Fruit fly (Drosophila melanogaster) whole organism, prepupa: ENCODE data around the gene CG43338.

Experiments used
- CG16779 ChIP-seq: fragments of 200-800 bp; sonication (Bioruptor generic); optimal IDR thresholded peaks from 3 replicates; lab custom pipeline; 2017; ENCODE audit warnings: missing biosample characterization, mild to moderate bottlenecking, missing genetic modification characterization
- CG6163 ChIP-seq: fragments of 200-800 bp; sonication (Bioruptor generic); IDR thresholded peaks from 3 replicates; pipeline ENCODE4 v1.3.6; 2022; ENCODE audit warnings: missing biosample characterization, missing genetic modification characterization
- CG6854 ChIP-seq: fragments of 200-800 bp; sonication (Bioruptor generic); optimal IDR thresholded peaks from 2 replicates; lab custom pipeline; 2017; ENCODE audit warnings: missing biosample characterization, mild to moderate bottlenecking, missing genetic modification characterization
- CG8632 ChIP-seq: fragments of 200-800 bp; sonication (Bioruptor generic); optimal IDR thresholded peaks from 3 replicates; lab custom pipeline; 2016; ENCODE audit warnings: missing biosample characterization, missing genetic modification characterization
- Ets21C ChIP-seq: fragments of 200-800 bp; sonication (Bioruptor generic); optimal IDR thresholded peaks from 3 replicates; lab custom pipeline; 2016; ENCODE audit warnings: missing biosample characterization, missing genetic modification characterization
- Gug ChIP-seq: fragments of 200-800 bp; sonication (Bioruptor generic); IDR thresholded peaks from 2 replicates; pipeline ENCODE4 v1.3.6; 2022; ENCODE audit warnings: missing biosample characterization, missing genetic modification characterization
- Hr39 ChIP-seq: fragments of 200-800 bp; sonication (Bioruptor generic); optimal IDR thresholded peaks from 2 replicates; lab custom pipeline; 2016; ENCODE audit warnings: missing biosample characterization, missing genetic modification characterization
- Sox14 ChIP-seq: fragments of 200-800 bp; sonication (Bioruptor generic); optimal IDR thresholded peaks from 3 replicates; lab custom pipeline; 2016; ENCODE audit warnings: missing biosample characterization, missing genetic modification characterization
- dsx ChIP-seq: fragments of 200-800 bp; optimal IDR thresholded peaks from 3 replicates; lab custom pipeline; 2019; ENCODE audit warnings: missing biosample characterization, mild to moderate bottlenecking, missing genetic modification characterization, moderate library complexity; ENCODE audit not compliant: poor library complexity, severe bottlenecking
- net ChIP-seq: fragments of 200-800 bp; sonication (Bioruptor generic); optimal IDR thresholded peaks from 3 replicates; lab custom pipeline; 2016; ENCODE audit warnings: missing biosample characterization, missing genetic modification characterization
- spab ChIP-seq: fragments of 200-800 bp; sonication (Bioruptor generic); optimal IDR thresholded peaks from 2 replicates; lab custom pipeline; 2017; ENCODE audit warnings: missing biosample characterization, mild to moderate bottlenecking, missing genetic modification characterization, missing genetic modification reagents
- svp ChIP-seq: fragments of 200-800 bp; sonication (Bioruptor generic); peaks from one replicate; lab custom pipeline; 2016; ENCODE audit warnings: missing biosample characterization, missing genetic modification characterization
- topi ChIP-seq: fragments of 200-800 bp; sonication (Bioruptor generic); optimal IDR thresholded peaks from 3 replicates; lab custom pipeline; 2016; ENCODE audit warnings: missing biosample characterization, missing genetic modification characterization

DNA sequence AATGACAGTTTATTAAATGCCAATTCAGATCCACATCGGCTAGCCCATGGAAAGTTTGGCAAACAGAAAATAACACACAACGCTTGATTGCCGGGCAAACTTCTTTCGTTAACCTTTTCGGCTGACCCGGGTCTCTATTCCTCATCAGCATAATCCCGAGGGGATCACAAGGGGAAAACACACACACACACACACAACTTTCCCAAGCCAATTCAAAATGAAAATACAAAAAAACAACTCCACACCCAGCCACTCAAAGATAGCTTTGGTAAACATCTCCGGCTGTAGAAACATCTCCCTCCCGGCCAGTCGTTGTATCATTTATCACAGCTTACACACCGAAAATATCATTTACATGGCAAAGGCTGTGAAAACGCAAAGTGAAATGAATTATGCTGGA lies 50.9 kb downstream of the CG43338 start:
- TF ChIP-seq CG16779 (tag; lab: Kevin White, UChicago) = no peak
- TF ChIP-seq Hr39 (GFP tag; lab: Kevin White, UChicago) = no peak
- TF ChIP-seq CG8632 (GFP tag; lab: Kevin White, UChicago) = no peak
- TF ChIP-seq CG6854 (GFP tag; lab: Kevin White, UChicago) = no peak
- TF ChIP-seq net (GFP tag; lab: Kevin White, UChicago) = no peak
- TF ChIP-seq spab (GFP tag; lab: Kevin White, UChicago) = no peak
- TF ChIP-seq Gug (GFP tag; lab: Robert Waterston, UW) = no peak
- no peak for TF ChIP-seq Sox14 (GFP tag; lab: Kevin White, UChicago)
- no peak for TF ChIP-seq dsx (GFP tag; lab: Kevin White, UChicago)
- TF ChIP-seq Ets21C (GFP tag; lab: Kevin White, UChicago) = no peak
- no peak for TF ChIP-seq svp
- TF ChIP-seq CG6163 (GFP tag; lab: Robert Waterston, UW) = no peak
- no peak for TF ChIP-seq topi (GFP tag; lab: Kevin White, UChicago)
